Worm (Caenorhabditis elegans) whole organism, late embryonic: ENCODE data around the gene fbxb-19.
"Not testable (repeated sequence)": the region's sequence is repeated elsewhere in the genome, so short reads cannot be mapped to it uniquely, and the experiment has no call there.

Experiments
- C38D4.7 ChIP-seq: fragments of 200-800 bp; sonication (Bioruptor generic); optimal IDR thresholded peaks from 2 replicates; lab custom pipeline; 2018; ENCODE audit warnings: mild to moderate bottlenecking, missing genetic modification characterization, moderate library complexity, missing compliant biosample characterization
- K09A11.1 ChIP-seq: sonication (generic microtip); optimal IDR thresholded peaks from 2 replicates; lab custom pipeline; 2017; ENCODE audit warnings: antibody characterized with exemption, mild to moderate bottlenecking, missing genetic modification characterization, missing compliant biosample characterization; ENCODE audit not compliant: insufficient read depth
- T23F11.4 ChIP-seq: fragments of 200-800 bp; sonication (Bioruptor generic); optimal IDR thresholded peaks from 2 replicates; lab custom pipeline; 2018; ENCODE audit warnings: mild to moderate bottlenecking, missing genetic modification characterization, missing compliant biosample characterization
- ceh-18 ChIP-seq: sonication (generic microtip); optimal IDR thresholded peaks from 2 replicates; lab custom pipeline; 2016; ENCODE audit warnings: missing genetic modification characterization, missing compliant biosample characterization
- ceh-19 ChIP-seq: fragments of 200-800 bp; sonication (Bioruptor generic); optimal IDR thresholded peaks from 2 replicates; lab custom pipeline; 2018; ENCODE audit warnings: mild to moderate bottlenecking, missing genetic modification characterization, missing compliant biosample characterization
- ceh-2 ChIP-seq: sonication (generic microtip); optimal IDR thresholded peaks from 2 replicates; lab custom pipeline; 2016; ENCODE audit warnings: missing genotype, missing genetic modification characterization, missing compliant biosample characterization
- ceh-22 ChIP-seq: sonication (generic microtip); optimal IDR thresholded peaks from 2 replicates; lab custom pipeline; 2017; ENCODE audit warnings: missing biosample characterization, missing genetic modification characterization
- ceh-31 ChIP-seq: sonication (generic microtip); optimal IDR thresholded peaks from 2 replicates; lab custom pipeline; 2016; ENCODE audit warnings: missing genetic modification characterization, missing compliant biosample characterization
- ceh-45 ChIP-seq: fragments of 200-800 bp; sonication (Bioruptor generic); IDR thresholded peaks from 2 replicates; pipeline ENCODE4 v1.3.6; 2022; ENCODE audit warnings: missing genetic modification reagents, missing genetic modification characterization, missing compliant biosample characterization
- ceh-48 ChIP-seq: sonication (generic microtip); optimal IDR thresholded peaks from 2 replicates; lab custom pipeline; 2016; ENCODE audit warnings: missing genetic modification characterization, inconsistent platforms, missing compliant biosample characterization
- dmd-4 ChIP-seq: sonication (generic microtip); optimal IDR thresholded peaks from 2 replicates; lab custom pipeline; 2016; ENCODE audit warnings: borderline replicate concordance, missing genetic modification characterization, missing compliant biosample characterization
- dve-1 ChIP-seq: sonication (generic microtip); optimal IDR thresholded peaks from 2 replicates; lab custom pipeline; 2017; ENCODE audit warnings: antibody characterized with exemption, mild to moderate bottlenecking, missing genetic modification characterization, missing compliant biosample characterization
- elt-2 ChIP-seq: sonication (generic microtip); optimal IDR thresholded peaks from 2 replicates; lab custom pipeline; 2016; ENCODE audit warnings: missing genetic modification reagents, missing genetic modification characterization, missing compliant biosample characterization
- elt-4 ChIP-seq: sonication (generic microtip); optimal IDR thresholded peaks from 2 replicates; lab custom pipeline; 2016; ENCODE audit warnings: missing genetic modification characterization, missing compliant biosample characterization
- ets-4 ChIP-seq: sonication (generic microtip); optimal IDR thresholded peaks from 2 replicates; lab custom pipeline; 2016; ENCODE audit warnings: missing genetic modification characterization, missing compliant biosample characterization
- fkh-6 ChIP-seq: sonication (generic microtip); optimal IDR thresholded peaks from 2 replicates; lab custom pipeline; 2016; ENCODE audit warnings: missing genetic modification characterization, missing compliant biosample characterization
- gmeb-2 ChIP-seq: sonication (generic microtip); optimal IDR thresholded peaks from 2 replicates; lab custom pipeline; 2016; ENCODE audit warnings: missing genetic modification characterization, inconsistent platforms, missing compliant biosample characterization
- hlh-30 ChIP-seq: sonication (generic microtip); optimal IDR thresholded peaks from 2 replicates; lab custom pipeline; 2017; ENCODE audit warnings: antibody characterized with exemption, missing genetic modification characterization, missing compliant biosample characterization; ENCODE audit not compliant: insufficient read depth
- hlh-6 ChIP-seq: sonication (generic microtip); optimal IDR thresholded peaks from 2 replicates; lab custom pipeline; 2016; ENCODE audit warnings: missing genotype, missing genetic modification characterization, missing compliant biosample characterization
- hlh-8 ChIP-seq: sonication (generic microtip); optimal IDR thresholded peaks from 2 replicates; lab custom pipeline; 2016; ENCODE audit warnings: missing genotype, missing genetic modification characterization, missing compliant biosample characterization
- madf-2 ChIP-seq: sonication (generic microtip); optimal IDR thresholded peaks from 2 replicates; lab custom pipeline; 2017; ENCODE audit warnings: missing genetic modification characterization, missing compliant biosample characterization
- mec-3 ChIP-seq: sonication (generic microtip); optimal IDR thresholded peaks from 2 replicates; lab custom pipeline; 2016; ENCODE audit warnings: borderline replicate concordance, missing genetic modification characterization, missing compliant biosample characterization
- nhr-11 ChIP-seq: fragments of 150-350 bp; optimal IDR thresholded peaks from 2 replicates; lab custom pipeline; 2014; ENCODE audit warnings: missing biosample characterization, missing genetic modification characterization
- npax-4 ChIP-seq: sonication (generic microtip); optimal IDR thresholded peaks from 2 replicates; lab custom pipeline; 2016; ENCODE audit warnings: missing genetic modification characterization, missing compliant biosample characterization
- pag-3 ChIP-seq: sonication (generic microtip); optimal IDR thresholded peaks from 2 replicates; lab custom pipeline; 2016; ENCODE audit warnings: missing compliant biosample characterization, missing genetic modification characterization, borderline replicate concordance
- pat-9 ChIP-seq: fragments of 200-800 bp; sonication (Bioruptor generic); optimal IDR thresholded peaks from 2 replicates; lab custom pipeline; 2018; ENCODE audit warnings: mild to moderate bottlenecking, missing genetic modification characterization, moderate library complexity, missing compliant biosample characterization
- pax-1 ChIP-seq: fragments of 150-350 bp; optimal IDR thresholded peaks from 2 replicates; lab custom pipeline; 2014; ENCODE audit warnings: missing biosample characterization, missing genetic modification characterization
- ref-2 ChIP-seq: sonication (generic microtip); optimal IDR thresholded peaks from 2 replicates; lab custom pipeline; 2016; ENCODE audit warnings: missing genetic modification characterization, missing compliant biosample characterization
- rnt-1 ChIP-seq: sonication (generic microtip); optimal IDR thresholded peaks from 2 replicates; lab custom pipeline; 2016; ENCODE audit warnings: missing genetic modification characterization, missing compliant biosample characterization
- sdc-2 ChIP-seq: sonication (generic microtip); optimal IDR thresholded peaks from 2 replicates; lab custom pipeline; 2016; ENCODE audit warnings: missing genotype, missing genetic modification characterization, missing compliant biosample characterization
- sox-2 ChIP-seq: fragments of 200-800 bp; sonication (Bioruptor generic); IDR thresholded peaks from 2 replicates; pipeline ENCODE4 v1.3.6; 2022; ENCODE audit warnings: missing genetic modification reagents, missing genetic modification characterization, missing compliant biosample characterization
- syd-9 ChIP-seq: sonication (generic microtip); optimal IDR thresholded peaks from 2 replicates; lab custom pipeline; 2016; ENCODE audit warnings: mild to moderate bottlenecking, missing genetic modification characterization, moderate library complexity, missing compliant biosample characterization
- tbx-2 ChIP-seq: sonication (generic microtip); optimal IDR thresholded peaks from 2 replicates; lab custom pipeline; 2016; ENCODE audit warnings: missing genetic modification characterization, missing compliant biosample characterization
- tbx-7 ChIP-seq: sonication (generic microtip); optimal IDR thresholded peaks from 2 replicates; lab custom pipeline; 2016; ENCODE audit warnings: missing genotype, missing genetic modification characterization, missing compliant biosample characterization
- ttx-3 ChIP-seq: sonication (generic microtip); optimal IDR thresholded peaks from 2 replicates; lab custom pipeline; 2016; ENCODE audit warnings: missing genetic modification reagents, missing genetic modification characterization, missing compliant biosample characterization
- zip-5 ChIP-seq: sonication (generic microtip); optimal IDR thresholded peaks from 2 replicates; lab custom pipeline; 2016; ENCODE audit warnings: missing genetic modification characterization, missing compliant biosample characterization
- ztf-16 ChIP-seq: sonication (generic microtip); optimal IDR thresholded peaks from 2 replicates; lab custom pipeline; 2017; ENCODE audit warnings: missing genetic modification characterization, missing compliant biosample characterization

The fbxb-19 gene

ce11 chrII:1668913-1669312 is 20.1 kb downstream of the fbxb-19 start, which contains the start of gene srw-97:
Gene srw-97 (minus strand): TSS chrII:1669013.
- TF ChIP-seq fkh-6 (tag; lab: Kevin White, UChicago): no peak

ce11 chrII:1666025-1666424 is 23.0 kb downstream of the fbxb-19 start, which contains the start of gene srlf-29:
Gene srlf-29 (plus strand): TSS chrII:1666325.
- TF ChIP-seq ceh-18 (tag; lab: Kevin White, UChicago): no peak
- no peak for TF ChIP-seq hlh-6 (tag; lab: Kevin White, UChicago)
- no peak for TF ChIP-seq pag-3
- no peak for TF ChIP-seq mec-3
- no peak for TF ChIP-seq zip-5 (tag; lab: Kevin White, UChicago)

- TF ChIP-seq ref-2 (tag; lab: Kevin White, UChicago) (peak; percentile 25), tbx-2 (tag; lab: Kevin White, UChicago) (peak; percentile 15), ceh-2 (tag; lab: Kevin White, UChicago) (no peak), hlh-30 (peak; percentile 42), elt-2 (tag; lab: Kevin White, UChicago) (peak; percentile 40), madf-2 (tag; lab: Kevin White, UChicago) (no peak), sdc-2 (tag; lab: Kevin White, UChicago) (no peak), ceh-31 (no peak)
- TF ChIP-seq, all 69 proteins: peak for 4
Measured at ce11 chrII:1663516-1663915, 25.5 kb downstream of the fbxb-19 start, which contains the start of gene duxl-1. Gene duxl-1 (plus strand): TSS chrII:1663699.

ce11 chrII:1662881-1663280 is 26.1 kb downstream of the fbxb-19 start, which contains the start of gene ZC204.14:
Gene ZC204.14 (minus strand): TSS chrII:1662949.
- TF ChIP-seq ceh-19 (GFP tag; lab: Kevin White, UChicago): no peak
- no peak for TF ChIP-seq tbx-7 (tag; lab: Kevin White, UChicago)
- no peak for TF ChIP-seq sox-2 (GFP tag; lab: Robert Waterston, UW)
- no peak for TF ChIP-seq dve-1 (tag; lab: Kevin White, UChicago)
- TF ChIP-seq syd-9 (tag; lab: Kevin White, UChicago): no peak
- no peak for TF ChIP-seq elt-4 (tag; lab: Kevin White, UChicago)
- TF ChIP-seq ceh-22 (tag; lab: Kevin White, UChicago): no peak
- TF ChIP-seq T23F11.4: no peak
- TF ChIP-seq ceh-45 (GFP tag; lab: Robert Waterston, UW): no peak
- TF ChIP-seq nhr-11 (tag; lab: Kevin White, UChicago): no peak
- no peak for TF ChIP-seq ets-4 (tag; lab: Kevin White, UChicago)
- TF ChIP-seq hlh-30: no peak
- no peak for TF ChIP-seq dmd-4
- no peak for TF ChIP-seq madf-2 (tag; lab: Kevin White, UChicago)
- no peak for TF ChIP-seq ttx-3 (tag; lab: Kevin White, UChicago)
- TF ChIP-seq C38D4.7 (GFP tag; lab: Kevin White, UChicago): no peak
- TF ChIP-seq ztf-16 (tag; lab: Kevin White, UChicago): no peak

- TF ChIP-seq ztf-16 (tag; lab: Kevin White, UChicago); madf-2 (tag; lab: Kevin White, UChicago); ceh-48: not testable (repeated sequence)
Measured at ce11 chrII:1660888-1661287, 28.1 kb downstream of the fbxb-19 start, which contains the start of gene ZC204.13. Gene ZC204.13 (minus strand): TSS chrII:1660988.

- TF ChIP-seq elt-2 (tag; lab: Kevin White, UChicago): peak; percentile 16
Measured at ce11 chrII:1659729-1660128, 29.3 kb downstream of the fbxb-19 start.

- no peak for TF ChIP-seq rnt-1 (tag; lab: Kevin White, UChicago)
- TF ChIP-seq ref-2 (tag; lab: Kevin White, UChicago): no peak
- no peak for TF ChIP-seq tbx-2 (tag; lab: Kevin White, UChicago)
- TF ChIP-seq hlh-30: no peak
- TF ChIP-seq npax-4: no peak
- no peak for TF ChIP-seq pat-9 (tag; lab: Kevin White, UChicago)
- no peak for TF ChIP-seq hlh-8 (tag; lab: Kevin White, UChicago)
- TF ChIP-seq ceh-19 (GFP tag; lab: Kevin White, UChicago): no peak
- no peak for TF ChIP-seq K09A11.1 (tag; lab: Kevin White, UChicago)
- TF ChIP-seq elt-2 (tag; lab: Kevin White, UChicago): no peak
- no peak for TF ChIP-seq pax-1
- TF ChIP-seq gmeb-2 (tag; lab: Kevin White, UChicago): no peak
- no peak for TF ChIP-seq ceh-18 (tag; lab: Kevin White, UChicago)
Measured at ce11 chrII:1657202-1657601, 31.8 kb downstream of the fbxb-19 start, which contains the start of gene ZC204.12. Gene ZC204.12 (minus strand): TSS chrII:1657302.
